Worm (Caenorhabditis elegans): ENCODE measurements around the gene apt-9.

The apt-9 gene

DNA sequence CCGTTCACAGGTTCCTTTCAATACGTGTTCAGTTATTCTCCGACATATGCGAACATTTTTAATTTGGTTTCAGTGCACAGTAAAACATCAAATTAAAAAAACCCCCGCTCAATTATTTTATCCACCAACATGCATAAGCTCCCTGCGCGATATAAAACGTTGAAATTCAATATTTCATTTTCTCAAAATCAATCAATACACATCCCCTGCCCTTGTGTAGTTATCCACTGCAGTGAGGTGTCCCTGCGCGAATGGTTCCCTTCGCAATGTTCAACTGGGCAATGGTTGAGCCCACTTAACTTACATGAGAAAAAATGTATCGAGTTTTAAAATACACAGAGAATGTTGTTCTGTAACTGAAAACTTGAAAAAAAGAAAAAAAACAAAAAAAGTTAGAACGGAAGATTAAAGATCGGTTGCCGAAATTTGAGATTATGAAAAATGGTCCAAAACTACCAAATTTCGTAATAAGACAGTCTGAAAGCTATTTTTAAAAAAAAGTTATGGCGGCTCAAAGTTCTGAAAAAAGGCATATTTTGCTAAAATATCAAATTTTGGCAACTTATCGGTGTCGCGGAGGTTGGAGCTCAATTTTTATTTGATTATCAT is 25.8 kb downstream of the apt-9 start (continued):
- TF ChIP-seq ZK546.5 (tag; optimal IDR thresholded peaks at IDR 0.05): peak; percentile 67 to 83
- peak; percentile 95 for TF ChIP-seq dmd-9 (GFP tag; IDR thresholded peaks at IDR 0.05)
- peak; percentile 100 for TF ChIP-seq egl-43 (GFP tag; IDR thresholded peaks at IDR 0.05)
- TF ChIP-seq ZK337.2 (GFP tag; IDR thresholded peaks at IDR 0.05): peak; percentile 94
- no peak; the same call in 1 of the 2 replicates for TF ChIP-seq Y48G9A.11 (GFP tag; IDR thresholded peaks at IDR 0.05)
- peak; percentile 91 for TF ChIP-seq mxl-2 (GFP tag; conservative IDR thresholded peaks at IDR 0.05)
- TF ChIP-seq jun-1 (tag; optimal IDR thresholded peaks at IDR 0.05): peak; percentile 100
- peak; percentile 87 to 91 for TF ChIP-seq hif-1 (tag; optimal IDR thresholded peaks at IDR 0.05)
- peak; percentile 98 for TF ChIP-seq pha-4 (GFP tag; IDR thresholded peaks at IDR 0.05)
- TF ChIP-seq pha-4 (tag; optimal IDR thresholded peaks at IDR 0.05): peak; percentile 100
- TF ChIP-seq ama-1 (optimal IDR thresholded peaks at IDR 0.05): no peak
- TF ChIP-seq T26A8.4 (GFP tag; IDR thresholded peaks at IDR 0.05): peak; percentile 100
- peak; percentile 74 to 93 for TF ChIP-seq madf-5 (GFP tag; IDR thresholded peaks at IDR 0.05)
- TF ChIP-seq nhr-48 (tag; optimal IDR thresholded peaks at IDR 0.05): peak; percentile 98
- TF ChIP-seq lsy-2 (tag; optimal IDR thresholded peaks at IDR 0.05): peak; percentile 98
- TF ChIP-seq ctbp-1 (GFP tag; IDR thresholded peaks at IDR 0.05): peak; percentile 99
- TF ChIP-seq hlh-11 (tag; optimal IDR thresholded peaks at IDR 0.05): peak; percentile 99
- TF ChIP-seq skn-1 (tag; optimal IDR thresholded peaks at IDR 0.05): peak; percentile 93
- peak; percentile 97 for TF ChIP-seq lin-1 (GFP tag; IDR thresholded peaks at IDR 0.05)
- TF ChIP-seq R02D3.7 (tag; optimal IDR thresholded peaks at IDR 0.05): peak; percentile 36
- TF ChIP-seq mdt-29 (GFP tag; IDR thresholded peaks at IDR 0.05): peak; percentile 97
- TF ChIP-seq F37D6.2 (tag; optimal IDR thresholded peaks at IDR 0.05): peak; percentile 100
- TF ChIP-seq arid-1 (GFP tag; conservative IDR thresholded peaks at IDR 0.05): peak; percentile 96
- TF ChIP-seq ceh-32 (tag; optimal IDR thresholded peaks at IDR 0.05; ENCODE audit: poor library complexity): peak; percentile 93
- peak; percentile 96 for TF ChIP-seq hlh-30 (tag; optimal IDR thresholded peaks at IDR 0.05; ENCODE audit: insufficient read depth)
- TF ChIP-seq nhr-11 (tag; optimal IDR thresholded peaks at IDR 0.05): peak; percentile 97
- TF ChIP-seq rbr-2 (tag; optimal IDR thresholded peaks at IDR 0.05): peak; percentile 100
- TF ChIP-seq hmg-1.1 (GFP tag; IDR thresholded peaks at IDR 0.05): peak; percentile 100
- peak; percentile 100 for TF ChIP-seq ztf-11 (tag; optimal IDR thresholded peaks at IDR 0.05)
- TF ChIP-seq mep-1 (tag; optimal IDR thresholded peaks at IDR 0.05): peak; percentile 100
- no peak for TF ChIP-seq set-16 (GFP tag; IDR thresholded peaks at IDR 0.05)
- TF ChIP-seq nhr-111 (GFP tag; optimal IDR thresholded peaks at IDR 0.05): peak; percentile 74
- TF ChIP-seq mdl-1 (tag; optimal IDR thresholded peaks at IDR 0.05): peak; percentile 94 to 97
- peak; percentile 90 for TF ChIP-seq sdz-12 (GFP tag; optimal IDR thresholded peaks at IDR 0.05)
- peak; percentile 95 for TF ChIP-seq ztf-7 (tag; optimal IDR thresholded peaks at IDR 0.05)
- peak; percentile 98 for TF ChIP-seq zfp-3 (GFP tag; conservative IDR thresholded peaks at IDR 0.05)
- TF ChIP-seq unc-130 (GFP tag; optimal IDR thresholded peaks at IDR 0.05): peak; percentile 68
- TF ChIP-seq madf-9 (GFP tag; conservative IDR thresholded peaks at IDR 0.05): peak; percentile 99
- TF ChIP-seq nhr-28 (tag; optimal IDR thresholded peaks at IDR 0.05): peak; percentile 98
- TF ChIP-seq gei-8 (GFP tag; optimal IDR thresholded peaks at IDR 0.05): peak; percentile 95
- peak; percentile 70 for TF ChIP-seq F49E8.2 (tag; optimal IDR thresholded peaks at IDR 0.05; ENCODE audit: borderline replicate concordance)
- TF ChIP-seq tra-1 (GFP tag; IDR thresholded peaks at IDR 0.05): peak; percentile 98
- TF ChIP-seq fkh-10 (GFP tag; optimal IDR thresholded peaks at IDR 0.05): peak; percentile 100
- TF ChIP-seq ceh-28 (tag; optimal IDR thresholded peaks at IDR 0.05): peak; percentile 100
- peak; percentile 94 for TF ChIP-seq D1046.2 (GFP tag; IDR thresholded peaks at IDR 0.05)
- TF ChIP-seq ceh-62 (tag; optimal IDR thresholded peaks at IDR 0.05): peak; percentile 28
- peak; percentile 100 for TF ChIP-seq nhr-102 (tag; optimal IDR thresholded peaks at IDR 0.05)
- peak; percentile 91 for TF ChIP-seq nhr-41 (GFP tag; IDR thresholded peaks at IDR 0.05)
- TF ChIP-seq ceh-44 (GFP tag; IDR thresholded peaks at IDR 0.05): peak; percentile 95
- peak; percentile 100 for TF ChIP-seq nhr-77 (tag; optimal IDR thresholded peaks at IDR 0.05)
